Worm (Caenorhabditis elegans): ENCODE measurements around the gene age-1.

age-1 gene

DNA sequence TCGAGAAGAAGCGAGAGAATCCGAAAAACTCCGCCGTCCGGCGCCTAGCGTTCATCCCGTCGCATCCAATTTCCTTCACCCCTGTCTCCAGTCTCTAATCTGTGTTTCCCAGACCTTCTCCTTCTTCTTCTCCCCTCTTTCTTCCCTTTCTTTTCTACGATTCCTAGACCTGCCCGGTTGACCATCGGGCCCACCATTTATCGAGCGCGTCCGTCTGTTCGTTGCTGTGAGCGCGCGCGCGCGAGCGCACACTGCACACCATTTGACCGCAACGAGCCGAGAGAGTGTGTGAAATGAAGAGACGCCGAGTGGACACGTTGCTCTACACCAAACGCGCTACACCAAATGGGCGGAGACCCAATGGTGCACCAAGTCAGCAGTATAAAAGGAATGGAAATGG, 10.3 kb upstream of the age-1 start (continued):
- no peak for TF ChIP-seq ztf-11 (tag; optimal IDR thresholded peaks at IDR 0.05)
- no peak for TF ChIP-seq nhr-76 (tag; optimal IDR thresholded peaks at IDR 0.05)
- no peak for TF ChIP-seq egl-27 (tag; optimal IDR thresholded peaks at IDR 0.05)
- TF ChIP-seq gei-8 (GFP tag; optimal IDR thresholded peaks at IDR 0.05), result no peak
- no peak for TF ChIP-seq egl-43 (GFP tag; IDR thresholded peaks at IDR 0.05)
- no peak for TF ChIP-seq hif-1 (tag; optimal IDR thresholded peaks at IDR 0.05)
- TF ChIP-seq ces-1 (GFP tag; optimal IDR thresholded peaks at IDR 0.05), result no peak
- TF ChIP-seq nhr-102 (tag; optimal IDR thresholded peaks at IDR 0.05), result no peak
- no peak for TF ChIP-seq nhr-10 (tag; optimal IDR thresholded peaks at IDR 0.05)
- no peak for TF ChIP-seq daf-16 (GFP tag; optimal IDR thresholded peaks at IDR 0.05)
- TF ChIP-seq daf-16 (tag; optimal IDR thresholded peaks at IDR 0.05), result no peak
- TF ChIP-seq set-16 (GFP tag; IDR thresholded peaks at IDR 0.05), result peak; percentile 82
- TF ChIP-seq dmd-9 (GFP tag; IDR thresholded peaks at IDR 0.05), result no peak
- TF ChIP-seq ctbp-1 (GFP tag; IDR thresholded peaks at IDR 0.05), result no peak
- TF ChIP-seq nhr-28 (tag; optimal IDR thresholded peaks at IDR 0.05), result no peak
- no peak for TF ChIP-seq aly-2 (tag; optimal IDR thresholded peaks at IDR 0.05)
- no peak for TF ChIP-seq snpc-4 (tag; optimal IDR thresholded peaks at IDR 0.05)
- no peak for TF ChIP-seq rbr-2 (tag; optimal IDR thresholded peaks at IDR 0.05)
- peak; percentile 9 for TF ChIP-seq spr-3 (GFP tag; optimal IDR thresholded peaks at IDR 0.05)
- no peak for TF ChIP-seq fkh-10 (GFP tag; optimal IDR thresholded peaks at IDR 0.05)
- TF ChIP-seq lin-1 (GFP tag; IDR thresholded peaks at IDR 0.05), result no peak
- TF ChIP-seq zag-1 (tag; optimal IDR thresholded peaks at IDR 0.05), result no peak
- no peak for TF ChIP-seq spr-1 (tag; optimal IDR thresholded peaks at IDR 0.05)
- no peak for TF ChIP-seq daf-19 (GFP tag; conservative IDR thresholded peaks at IDR 0.05)
- no peak for TF ChIP-seq mes-2 (tag; optimal IDR thresholded peaks at IDR 0.05; ENCODE audit: poor library complexity, severe bottlenecking)
- TF ChIP-seq nhr-77 (tag; optimal IDR thresholded peaks at IDR 0.05), result no peak
- TF ChIP-seq lin-38 (GFP tag; IDR thresholded peaks at IDR 0.05), result peak; percentile 73

DNA sequence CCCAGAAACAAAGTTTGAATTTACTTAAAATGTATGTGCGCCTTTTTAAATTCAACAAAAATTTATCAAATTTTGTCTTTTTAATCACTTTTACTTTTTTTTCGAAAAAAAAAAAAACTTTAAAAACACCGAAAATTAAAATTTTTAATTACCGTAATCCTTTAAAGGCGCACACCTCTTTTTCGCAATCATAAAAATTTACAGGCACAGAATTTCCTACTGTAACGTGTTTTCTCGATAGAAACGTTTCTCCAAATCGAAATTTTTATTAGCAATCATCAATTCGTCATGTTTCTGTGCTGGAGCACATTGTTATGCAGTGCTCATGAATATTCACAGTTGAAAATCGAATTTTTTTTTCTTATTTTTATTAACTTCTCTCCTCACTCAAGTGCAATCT, 9.7 kb upstream of the age-1 start:
- TF ChIP-seq aha-1 (tag) (peak; percentile 63), ceh-20 (GFP tag; IDR thresholded peaks at IDR 0.05) (no peak)

DNA sequence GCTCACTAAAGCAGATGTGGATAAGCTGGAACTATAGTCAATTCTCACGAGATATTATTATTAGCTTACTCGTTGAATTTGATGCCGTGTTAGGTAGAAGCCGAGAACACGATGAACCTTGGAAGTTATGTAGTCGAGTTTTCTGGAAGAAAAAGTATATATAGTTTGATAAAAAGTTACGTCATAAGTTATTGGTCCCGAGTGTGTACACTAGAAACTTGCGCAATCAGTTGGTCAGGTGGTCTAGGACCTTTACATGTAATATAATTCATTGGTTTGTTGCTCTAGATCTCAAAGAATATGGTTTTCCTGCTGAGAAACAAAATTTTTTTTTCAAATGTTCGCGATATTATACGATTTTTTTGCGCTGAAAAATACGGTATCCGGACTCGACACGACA, 9.1 kb upstream of the age-1 start:
- TF ChIP-seq sdz-12 (GFP tag; optimal IDR thresholded peaks at IDR 0.05), result no peak
- no peak for TF ChIP-seq zfp-2 (tag; optimal IDR thresholded peaks at IDR 0.05)
- TF ChIP-seq jun-1 (tag; optimal IDR thresholded peaks at IDR 0.05), result no peak
- TF ChIP-seq zfp-3 (GFP tag; conservative IDR thresholded peaks at IDR 0.05), result no peak
- no peak for TF ChIP-seq hif-1 (tag; optimal IDR thresholded peaks at IDR 0.05)
- no peak for TF ChIP-seq mep-1 (tag; optimal IDR thresholded peaks at IDR 0.05)
- TF ChIP-seq nhr-41 (GFP tag; IDR thresholded peaks at IDR 0.05), result no peak
- TF ChIP-seq F49E8.2 (tag; optimal IDR thresholded peaks at IDR 0.05; ENCODE audit: borderline replicate concordance), result no peak
- no peak for TF ChIP-seq madf-5 (GFP tag; IDR thresholded peaks at IDR 0.05)
- TF ChIP-seq gei-8 (GFP tag; optimal IDR thresholded peaks at IDR 0.05), result no peak
- TF ChIP-seq mdl-1 (tag; optimal IDR thresholded peaks at IDR 0.05), result no peak
- TF ChIP-seq attf-4 (tag; optimal IDR thresholded peaks at IDR 0.05), result no peak
- no peak for TF ChIP-seq ama-1 (optimal IDR thresholded peaks at IDR 0.05)
- TF ChIP-seq egl-27 (tag; optimal IDR thresholded peaks at IDR 0.05), result no peak
- TF ChIP-seq T20F7.1 (GFP tag; optimal IDR thresholded peaks at IDR 0.05), result no peak
- TF ChIP-seq tag-97 (GFP tag; IDR thresholded peaks at IDR 0.05), result no peak
- TF ChIP-seq spr-3 (GFP tag; optimal IDR thresholded peaks at IDR 0.05), result no peak
- TF ChIP-seq Y105C5A.15 (GFP tag; IDR thresholded peaks at IDR 0.05), result no peak
- TF ChIP-seq skn-1 (tag; optimal IDR thresholded peaks at IDR 0.05), result no peak
